Fruit fly (Drosophila melanogaster) whole organism, larva: ENCODE results near the gene Moca-cyp.

Experiments used
- noc ChIP-seq: fragments of 200-800 bp; sonication (Bioruptor generic); optimal IDR thresholded peaks from 3 replicates; lab custom pipeline; 2019; ENCODE audit warnings: missing biosample characterization, mild to moderate bottlenecking, missing genetic modification characterization, moderate library complexity

Moca-cyp gene

DNA sequence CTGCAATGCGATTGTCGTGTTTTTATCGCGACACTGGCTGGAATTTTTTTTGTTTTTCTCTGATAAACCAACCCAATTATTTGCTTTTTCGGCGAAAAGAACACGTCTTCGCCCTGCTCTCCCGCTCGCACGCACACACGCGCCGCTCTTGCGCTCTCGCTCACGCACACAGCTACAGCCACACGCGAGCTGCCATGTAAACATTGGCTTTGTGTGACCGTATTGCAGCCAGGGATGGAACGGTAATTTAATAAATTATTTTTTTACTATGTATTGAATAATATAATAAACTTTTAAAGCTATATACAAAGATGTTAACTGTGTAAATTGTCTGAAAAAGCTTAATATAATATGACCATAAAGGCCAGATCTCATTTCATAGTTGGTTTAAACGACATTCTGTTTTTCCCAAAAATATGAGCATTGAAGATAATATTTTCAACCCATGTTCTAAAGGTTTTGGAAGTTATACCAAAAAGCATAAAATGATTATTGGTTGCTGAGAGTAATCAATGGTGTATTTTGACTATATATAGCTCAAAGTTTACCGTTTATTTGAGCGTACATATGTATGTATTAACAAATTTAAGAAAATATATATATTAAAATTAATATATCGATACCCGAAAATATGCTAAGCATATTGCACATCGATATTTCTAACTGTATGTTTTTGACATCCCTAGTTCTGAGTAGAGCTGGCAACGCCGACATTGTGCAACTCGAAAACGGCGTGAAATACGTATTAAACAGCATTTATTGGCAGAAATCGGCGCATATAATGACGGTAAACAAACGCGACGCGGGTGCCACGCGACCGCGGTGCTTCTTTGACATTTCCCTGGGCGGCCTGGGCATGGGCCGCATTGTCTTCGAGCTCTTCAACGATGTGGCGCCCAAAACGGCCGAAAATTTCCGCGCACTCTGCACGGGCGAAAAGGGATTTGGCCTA lies at the start of gene Moca-cyp, which contains the start of gene Gfat2:
Gene Moca-cyp (plus strand): TSS at position 681 of the 952 bp plus-strand sequence.
Gene Gfat2 (minus strand): TSS at position 112 of the 952 bp plus-strand sequence.
- TF ChIP-seq noc (tag; lab: Kevin White, UChicago): peak; percentile 54

DNA sequence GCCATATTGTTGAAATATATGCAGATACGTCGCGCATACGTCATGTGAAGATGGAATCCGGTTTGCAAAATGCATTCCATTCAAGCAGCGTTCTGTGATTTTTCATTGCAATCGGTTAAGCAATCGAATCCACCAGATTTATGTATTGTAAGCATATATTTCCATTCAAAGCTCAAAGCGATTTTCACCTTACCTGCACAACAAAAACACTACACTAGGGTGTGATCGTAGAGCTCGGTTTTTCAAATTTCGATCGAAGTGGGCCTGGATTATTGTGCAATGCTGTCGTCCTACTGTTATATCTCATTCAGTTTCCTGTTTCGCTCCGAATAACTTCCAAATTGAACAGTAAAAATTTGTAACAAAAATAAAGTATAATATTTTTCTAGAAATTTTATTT lies 49.1 kb upstream of the Moca-cyp start, which contains the start of gene Mst98Ca:
Gene Mst98Ca (plus strand): TSS at position 301 of the 400 bp plus-strand sequence.
- no peak for TF ChIP-seq noc (tag; lab: Kevin White, UChicago)

DNA sequence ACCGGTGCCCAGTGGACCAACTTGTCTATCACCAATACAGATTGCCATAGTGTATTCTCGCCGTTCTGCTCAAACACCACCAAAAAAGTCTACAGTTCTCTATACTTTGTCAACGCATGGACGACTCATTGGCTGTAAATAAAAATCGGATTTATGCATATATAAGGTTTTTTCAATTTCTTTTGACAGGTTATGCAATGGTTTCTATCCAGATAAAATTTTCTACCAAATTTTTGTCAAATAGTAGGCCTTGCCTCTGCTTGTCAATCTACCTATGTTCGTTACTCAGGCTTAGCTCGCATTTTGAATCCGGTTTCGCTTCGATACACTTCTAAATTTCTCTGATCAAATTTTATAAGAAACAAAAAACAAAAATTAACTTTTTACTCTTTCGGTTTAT lies 47.6 kb upstream of the Moca-cyp start, which contains the start of gene Mst98Cb:
Gene Mst98Cb (plus strand): TSS at position 301 of the 400 bp plus-strand sequence.
- TF ChIP-seq noc (tag; lab: Kevin White, UChicago): no peak

DNA sequence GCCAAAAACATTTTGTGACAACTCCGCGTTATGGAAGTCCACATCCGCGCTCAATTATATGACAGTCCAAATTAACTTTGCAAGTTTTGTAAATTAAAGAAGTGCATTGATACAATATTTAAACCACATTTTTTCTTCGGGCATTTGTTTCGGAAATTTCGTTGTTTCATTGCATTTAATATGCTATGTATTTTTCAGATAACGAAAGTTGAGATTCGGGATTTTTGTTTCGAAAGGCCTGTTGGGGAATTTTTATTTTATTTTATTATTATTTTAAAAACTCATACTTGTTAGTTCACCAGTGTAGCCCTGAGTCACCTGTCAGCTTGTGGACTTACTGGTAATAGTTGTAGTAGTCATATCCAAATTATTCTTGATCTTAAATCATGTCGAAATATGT lies 46.4 kb upstream of the Moca-cyp start, which contains the start of gene UQCR-14L:
Gene UQCR-14L (plus strand): TSS at position 301 of the 400 bp plus-strand sequence.
- no peak for TF ChIP-seq noc (tag; lab: Kevin White, UChicago)

DNA sequence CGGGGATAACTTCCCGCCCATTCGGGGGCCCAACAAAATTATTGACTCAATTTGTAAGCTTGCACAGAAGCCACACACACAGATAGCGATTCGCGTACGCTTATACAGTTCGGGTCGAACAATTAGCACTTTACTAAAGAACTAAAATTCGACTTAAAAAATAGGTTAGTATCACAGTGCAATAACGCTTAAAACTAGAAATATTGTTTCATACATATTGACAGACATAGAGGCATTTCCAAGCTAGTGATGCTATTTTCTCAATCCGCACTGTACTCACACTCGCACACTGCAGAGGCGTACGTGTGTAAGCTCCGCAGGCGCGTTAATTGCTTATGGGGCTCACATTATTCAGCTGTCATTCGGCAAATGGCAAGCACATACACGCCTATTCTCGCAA lies 42.6 kb upstream of the Moca-cyp start:
- TF ChIP-seq noc (tag; lab: Kevin White, UChicago): no peak

DNA sequence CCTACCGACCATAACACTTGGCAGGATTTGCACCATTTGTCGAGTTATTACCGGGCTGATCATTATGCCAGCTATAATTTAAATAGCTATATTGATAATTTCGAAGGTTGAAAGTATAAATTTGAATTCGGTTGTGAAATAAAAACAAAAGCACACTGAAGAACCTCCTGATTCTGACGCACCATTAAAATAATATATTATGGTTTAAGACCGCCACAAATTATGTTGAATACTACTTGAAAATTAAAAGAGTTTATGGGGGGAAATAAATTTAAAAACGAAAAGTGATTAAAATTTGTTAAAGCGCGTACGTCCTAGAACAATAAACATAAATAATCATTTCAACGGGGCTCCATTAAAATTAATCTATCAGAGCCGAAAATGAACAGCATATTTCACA lies 35.6 kb upstream of the Moca-cyp start, which contains the start of gene CG12516:
Gene CG12516 (minus strand): TSS at position 101 of the 400 bp plus-strand sequence.
- TF ChIP-seq noc (tag; lab: Kevin White, UChicago): no peak

DNA sequence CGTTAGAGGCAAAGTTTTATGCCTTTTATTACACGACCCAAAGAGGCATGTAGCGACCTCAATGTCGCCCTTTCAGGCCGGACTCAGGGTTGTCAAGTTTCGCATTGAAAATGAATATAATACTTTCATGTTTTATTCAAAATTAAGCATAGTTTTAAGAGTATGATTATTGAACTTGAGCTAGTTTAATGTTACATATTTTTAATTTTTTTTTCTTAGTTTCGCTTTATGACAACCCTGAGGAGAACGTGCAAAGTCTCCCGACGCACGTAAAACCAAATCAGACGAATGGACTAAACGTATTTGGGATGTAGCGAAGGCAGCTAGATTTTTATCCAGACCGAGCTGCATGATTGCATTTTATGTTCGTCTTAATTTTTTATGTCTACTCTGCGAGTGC lies 34.2 kb upstream of the Moca-cyp start:
- TF ChIP-seq noc (tag; lab: Kevin White, UChicago): no peak

DNA sequence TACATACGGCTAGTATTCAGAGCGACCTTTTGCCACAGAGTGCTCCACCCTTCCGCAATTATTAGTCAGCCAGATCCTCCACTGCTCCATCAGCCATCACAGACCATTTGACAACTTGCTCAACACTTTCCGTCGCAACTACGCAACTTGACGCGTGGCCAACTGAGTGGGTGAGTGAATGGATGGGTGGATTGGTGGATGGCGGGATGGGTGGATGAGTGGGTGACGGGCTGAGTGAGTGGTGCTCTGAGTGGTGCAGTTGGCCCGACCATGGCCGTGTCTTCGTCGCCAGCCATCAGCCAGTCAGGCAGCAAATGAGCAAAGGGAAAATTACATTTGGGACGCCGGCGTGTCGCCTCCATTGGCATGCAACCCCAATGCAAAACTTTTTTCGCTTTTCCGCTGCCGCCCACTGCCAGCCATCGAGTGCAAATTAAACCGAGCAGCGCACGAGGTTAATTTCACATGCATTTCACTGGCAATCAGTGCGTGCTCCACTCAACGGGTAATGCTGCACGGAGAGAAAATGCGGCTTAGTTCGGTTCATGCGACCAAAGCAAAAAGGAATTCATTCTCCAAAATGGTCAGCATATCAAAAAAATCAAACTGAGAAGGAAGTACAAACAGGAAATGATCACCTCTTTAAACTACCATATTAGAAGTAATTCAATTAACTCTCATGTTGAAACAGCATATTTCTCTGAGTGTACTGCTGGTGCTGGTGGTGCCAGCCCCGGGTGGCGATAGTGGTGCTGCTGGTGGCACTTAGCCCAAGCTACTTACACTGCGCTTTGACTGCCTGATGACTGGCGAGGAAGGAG lies 32.0 kb upstream of the Moca-cyp start:
- TF ChIP-seq noc (tag; lab: Kevin White, UChicago): no peak

DNA sequence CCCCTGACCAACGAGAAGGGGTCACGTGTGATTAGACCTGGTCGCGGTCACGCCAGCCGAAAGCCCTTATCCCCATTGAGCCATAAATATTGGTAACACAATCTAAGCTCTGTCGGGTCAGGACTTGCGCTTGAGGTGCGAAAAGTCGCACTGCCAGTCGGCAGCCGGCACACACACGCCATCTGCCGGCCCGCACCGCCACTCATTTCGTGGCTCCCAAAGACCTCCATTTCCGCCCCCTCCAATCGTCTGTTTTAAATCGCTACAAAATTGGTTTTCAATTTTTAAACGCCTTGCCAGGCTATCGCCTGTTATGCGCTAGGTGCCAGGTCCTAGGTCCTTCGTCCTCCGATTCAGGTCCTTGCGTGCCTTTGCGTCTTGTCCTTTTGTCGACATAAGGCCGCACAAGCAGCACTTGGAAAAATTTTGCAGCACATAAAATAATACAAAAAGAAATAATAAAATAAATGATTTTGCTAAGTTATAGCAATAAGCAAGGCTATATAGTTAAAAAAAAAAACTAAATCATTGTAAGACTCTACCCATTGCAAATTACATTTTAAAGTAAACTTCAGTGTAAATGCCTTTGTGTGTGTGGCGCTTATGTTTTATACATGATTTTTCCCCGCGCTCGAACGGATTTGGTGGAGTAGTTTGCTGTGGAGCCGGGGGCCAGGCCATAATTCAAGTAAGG lies 22.8 kb upstream of the Moca-cyp start:
- no peak for TF ChIP-seq noc (tag; lab: Kevin White, UChicago)

DNA sequence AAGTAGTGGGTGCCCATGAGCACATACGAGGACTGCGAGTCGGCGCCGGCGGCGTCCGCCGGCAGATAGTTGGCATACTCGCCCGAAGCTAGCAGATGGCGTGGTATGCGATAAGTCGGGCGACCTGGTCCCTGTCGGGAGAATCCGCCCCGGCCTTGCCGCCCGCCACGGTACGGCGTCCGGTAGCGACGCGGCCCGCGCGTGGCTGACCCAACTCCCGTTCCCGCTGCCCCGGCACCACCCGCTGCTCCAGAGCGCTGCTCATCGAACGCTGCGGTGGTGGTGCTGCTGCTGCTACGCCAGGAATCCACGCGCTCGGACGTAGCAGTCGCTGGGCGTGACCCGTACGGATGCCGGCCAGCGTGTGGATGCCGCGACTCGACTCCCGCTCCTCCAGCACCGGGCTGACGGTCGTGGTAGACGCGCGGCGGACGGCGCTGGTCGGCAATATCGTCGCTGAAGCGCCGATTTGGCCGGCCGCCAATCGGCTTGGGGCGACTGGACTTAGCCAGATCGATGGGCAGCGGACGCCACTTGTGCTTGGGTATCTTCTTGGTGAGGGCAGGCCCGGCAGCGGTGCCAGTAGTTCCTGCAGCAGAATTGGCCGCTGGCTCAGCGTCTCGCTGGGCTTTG lies 16.3 kb upstream of the Moca-cyp start:
- TF ChIP-seq noc (tag; lab: Kevin White, UChicago): no peak

DNA sequence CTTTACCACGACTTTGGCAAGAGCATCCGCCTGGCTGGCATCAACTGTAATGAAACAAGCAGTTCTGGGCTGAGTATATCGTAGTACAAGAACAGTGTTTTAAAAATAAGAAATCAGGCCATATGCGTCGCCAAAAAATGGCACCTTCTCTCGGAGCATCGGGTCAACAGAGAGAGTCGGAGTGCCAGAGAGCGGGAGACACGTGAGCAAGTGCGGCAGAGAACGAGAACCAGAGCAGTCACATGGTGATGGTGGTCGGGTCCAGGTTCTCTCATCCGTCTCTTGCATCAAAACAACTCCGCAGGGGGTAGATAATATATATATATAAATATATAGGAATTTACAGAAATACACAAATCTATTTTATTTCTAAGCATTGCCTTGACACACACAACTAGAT lies 15.3 kb upstream of the Moca-cyp start:
- no peak for TF ChIP-seq noc (tag; lab: Kevin White, UChicago)

DNA sequence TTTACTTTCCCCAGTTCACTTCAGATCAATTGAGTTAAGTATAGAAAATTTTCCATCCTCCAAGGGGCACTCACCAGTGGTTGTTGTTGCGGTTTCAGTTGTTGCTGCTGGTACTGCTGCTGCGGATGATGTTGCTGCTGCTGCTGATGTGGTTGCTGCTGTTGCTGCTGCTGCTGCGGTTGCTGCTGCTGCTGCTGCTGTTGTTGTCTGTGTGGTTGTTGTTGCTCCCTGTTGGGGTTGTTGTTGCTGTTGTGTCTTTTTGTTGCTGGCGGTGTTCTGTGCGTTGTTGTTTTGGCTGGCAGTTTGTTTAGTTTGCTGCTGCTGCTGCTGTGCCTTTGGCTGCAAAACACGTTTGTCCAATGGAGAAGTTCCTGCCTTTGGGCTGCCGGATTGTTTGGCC lies 14.7 kb upstream of the Moca-cyp start:
- TF ChIP-seq noc (tag; lab: Kevin White, UChicago): no peak

DNA sequence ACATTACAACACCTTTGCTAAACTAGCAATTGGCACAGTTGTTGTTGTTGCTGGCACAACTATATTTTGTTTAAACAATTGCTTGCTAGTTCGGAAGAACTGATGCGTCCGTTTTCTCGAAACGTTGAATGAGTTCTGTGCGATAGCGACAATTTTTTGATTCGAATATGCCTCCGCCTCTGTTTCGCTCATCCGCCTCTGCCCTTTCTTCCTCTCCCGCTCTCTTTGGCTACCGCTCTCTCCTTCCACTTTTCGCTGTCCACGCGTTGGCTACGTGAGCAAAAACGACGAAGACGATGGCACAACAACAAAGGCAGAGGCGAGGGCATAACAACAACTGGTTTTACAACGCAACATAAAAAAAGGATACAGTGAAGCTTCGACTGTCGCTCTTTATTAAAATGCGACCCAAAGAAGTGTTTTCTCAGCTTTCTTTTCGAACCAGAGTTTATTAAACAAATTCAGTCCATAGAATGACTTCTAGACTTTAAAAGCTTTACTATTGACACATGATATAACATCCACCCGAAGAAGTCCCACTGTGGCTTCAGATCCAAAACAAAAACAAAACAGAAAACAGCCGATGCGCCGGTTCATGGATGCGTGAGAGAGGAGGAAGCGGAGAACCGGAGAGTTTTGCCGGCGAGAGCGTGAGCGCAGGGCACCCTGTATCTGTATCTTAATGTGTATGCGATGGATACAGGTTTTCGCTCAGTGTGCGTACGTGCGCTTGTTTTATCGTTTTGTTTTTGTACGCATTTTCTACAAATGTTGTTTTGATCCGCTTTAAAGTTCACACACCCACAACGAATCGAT lies 13.8 kb upstream of the Moca-cyp start:
- peak; percentile 99 for TF ChIP-seq noc (tag; lab: Kevin White, UChicago)

DNA sequence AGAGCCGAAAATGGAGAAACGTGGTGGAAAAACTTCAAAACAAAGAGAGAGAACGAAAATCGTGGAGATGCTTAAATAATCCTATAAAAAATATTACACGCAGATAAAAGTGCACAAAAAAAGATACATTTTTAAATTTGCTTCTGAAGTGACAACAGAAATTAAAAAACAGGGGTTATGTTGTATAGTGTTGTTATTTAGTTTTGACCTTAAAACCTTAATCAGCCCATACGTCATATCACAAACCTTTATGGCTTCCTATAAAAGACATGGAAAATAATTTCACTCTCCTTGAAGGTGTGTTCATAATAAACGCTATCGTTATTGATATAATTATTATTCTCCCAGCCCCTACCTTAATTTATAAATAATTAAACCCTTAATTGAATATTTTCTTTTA lies 13.0 kb upstream of the Moca-cyp start:
- TF ChIP-seq noc (tag; lab: Kevin White, UChicago): no peak
